Fruit fly (Drosophila melanogaster): ENCODE results near the gene ppk18.

DNA sequence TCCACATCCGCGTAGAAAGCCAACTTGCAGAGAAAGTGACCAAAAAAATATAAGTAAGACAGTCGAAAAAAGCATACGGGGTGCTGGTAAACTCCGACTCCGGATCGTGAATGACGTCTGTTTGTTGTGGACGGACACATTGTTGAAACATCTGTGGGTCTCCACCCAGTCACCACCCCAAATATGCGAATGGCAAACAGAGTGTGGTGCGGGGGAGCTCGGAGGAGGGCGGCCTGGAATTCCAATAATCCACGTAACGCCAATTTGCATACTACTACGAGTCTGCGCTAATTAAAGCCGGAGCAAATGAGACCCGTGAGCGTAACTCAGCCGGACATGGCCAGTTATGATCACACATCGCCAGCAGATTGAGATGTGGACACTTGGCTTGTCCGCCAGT lies 12.3 kb upstream of the ppk18 start:
- TF ChIP-seq peb (GFP tag; IDR thresholded peaks at IDR 0.05) = no peak
- no peak for TF ChIP-seq Xrp1 (GFP tag; IDR thresholded peaks at IDR 0.05)
- TF ChIP-seq stwl (tag; optimal IDR thresholded peaks at IDR 0.05) = no peak
- no peak for TF ChIP-seq ci (GFP tag; IDR thresholded peaks at IDR 0.05)
- TF ChIP-seq slou (GFP tag; optimal IDR thresholded peaks at IDR 0.05) = no peak
- TF ChIP-seq gcm (GFP tag; optimal IDR thresholded peaks at IDR 0.05) = no peak
- TF ChIP-seq CG1647 (GFP tag; optimal IDR thresholded peaks at IDR 0.05) = no peak
- TF ChIP-seq CG6854 (GFP tag; optimal IDR thresholded peaks at IDR 0.05) = no peak
